Worm (Caenorhabditis elegans): ENCODE measurements around the gene fmo-5.

- TF ChIP-seq zag-1 (tag; optimal IDR thresholded peaks at IDR 0.05) (no peak), fos-1 (tag; optimal IDR thresholded peaks at IDR 0.05) (no peak), snpc-4 (tag; optimal IDR thresholded peaks at IDR 0.05) (no peak), ztf-11 (tag; optimal IDR thresholded peaks at IDR 0.05) (no peak)
Measured at ce11 chrV:889216-889615, 14.2 kb downstream of the fmo-5 start, which contains the start of gene T02B11.6.

All from whole organism, L4 larva.